Fruit fly (Drosophila melanogaster) whole organism, embryonic: ENCODE measurements around the gene CG14650.

ENCODE experiments used
- B-H1 ChIP-seq: fragments of 200-800 bp; sonication (Bioruptor generic); IDR thresholded peaks from 3 replicates; pipeline ENCODE4 v1.3.6; 2022; ENCODE audit warnings: missing biosample characterization, missing genetic modification characterization
- CG10565 ChIP-seq: fragments of 200-800 bp; sonication (Bioruptor generic); optimal IDR thresholded peaks from 3 replicates; lab custom pipeline; 2016; ENCODE audit warnings: missing biosample characterization, mild to moderate bottlenecking, missing genetic modification characterization
- CG11696 ChIP-seq: fragments of 200-800 bp; sonication (Bioruptor generic); IDR thresholded peaks from 2 replicates; pipeline ENCODE4 v1.3.6; 2022; ENCODE audit warnings: missing biosample characterization, missing genetic modification characterization
- CG12104 ChIP-seq: fragments of 200-800 bp; sonication (Bioruptor generic); optimal IDR thresholded peaks from 3 replicates; lab custom pipeline; 2016; ENCODE audit warnings: missing biosample characterization, missing genetic modification characterization
- CG12391 ChIP-seq: fragments of 200-800 bp; sonication (Bioruptor generic); optimal IDR thresholded peaks from 3 replicates; lab custom pipeline; 2018; ENCODE audit warnings: missing biosample characterization, mild to moderate bottlenecking, missing genetic modification characterization, moderate library complexity
- CG12744 ChIP-seq: fragments of 200-800 bp; sonication (Bioruptor generic); optimal IDR thresholded peaks from 2 replicates; lab custom pipeline; 2016; ENCODE audit warnings: missing biosample characterization, missing genetic modification characterization
- CG13775 ChIP-seq: fragments of 200-800 bp; sonication (Bioruptor generic); optimal IDR thresholded peaks from 3 replicates; lab custom pipeline; 2017; ENCODE audit warnings: missing biosample characterization, mild to moderate bottlenecking, missing genetic modification characterization
- CG14050 ChIP-seq: fragments of 200-800 bp; sonication (Bioruptor generic); IDR thresholded peaks from 3 replicates; pipeline ENCODE4 v1.3.6; 2022; ENCODE audit warnings: missing biosample characterization, missing genetic modification characterization
- CG15479 ChIP-seq: fragments of 200-800 bp; sonication (Bioruptor generic); optimal IDR thresholded peaks from 3 replicates; lab custom pipeline; 2019; ENCODE audit warnings: missing biosample characterization, mild to moderate bottlenecking, missing genetic modification characterization, moderate library complexity
- CG17385 ChIP-seq: fragments of 200-800 bp; sonication (Bioruptor generic); optimal IDR thresholded peaks from 3 replicates; lab custom pipeline; 2018; ENCODE audit warnings: missing biosample characterization, mild to moderate bottlenecking, missing genetic modification characterization
- CG2889 ChIP-seq: fragments of 200-800 bp; sonication (Bioruptor generic); IDR thresholded peaks from 3 replicates; pipeline ENCODE4 v1.3.6; 2022; ENCODE audit warnings: missing biosample characterization, missing genetic modification characterization
- CG30431 ChIP-seq: fragments of 200-800 bp; sonication (Bioruptor generic); optimal IDR thresholded peaks from 2 replicates; lab custom pipeline; 2017; ENCODE audit warnings: missing biosample characterization, missing genetic modification characterization
- CG31224 ChIP-seq: fragments of 200-800 bp; sonication (Bioruptor generic); IDR thresholded peaks from 2 replicates; pipeline ENCODE4 v1.3.6; 2022; ENCODE audit warnings: missing biosample characterization, missing genetic modification characterization
- CG34376 ChIP-seq: fragments of 200-800 bp; sonication (Bioruptor generic); optimal IDR thresholded peaks from 2 replicates; lab custom pipeline; 2018; ENCODE audit warnings: missing biosample characterization, mild to moderate bottlenecking, missing genetic modification characterization
- CG5180 ChIP-seq: fragments of 200-800 bp; sonication (Bioruptor generic); optimal IDR thresholded peaks from 3 replicates; lab custom pipeline; 2017; ENCODE audit warnings: missing biosample characterization, missing genetic modification characterization, mild to moderate bottlenecking, moderate library complexity, missing genetic modification reagents
- CG6272 ChIP-seq: fragments of 200-800 bp; sonication (Bioruptor generic); IDR thresholded peaks from 2 replicates; pipeline ENCODE4 v1.3.6; 2022; ENCODE audit warnings: missing biosample characterization, missing genetic modification characterization
- CG6683 ChIP-seq: fragments of 200-800 bp; sonication (Bioruptor generic); optimal IDR thresholded peaks from 2 replicates; lab custom pipeline; 2017; ENCODE audit warnings: missing biosample characterization, mild to moderate bottlenecking, missing genetic modification characterization, missing genetic modification reagents
- CG6854 ChIP-seq: fragments of 200-800 bp; sonication (Bioruptor generic); optimal IDR thresholded peaks from 3 replicates; lab custom pipeline; 2017; ENCODE audit warnings: missing biosample characterization, mild to moderate bottlenecking, missing genetic modification characterization
- CG7357 ChIP-seq: fragments of 200-800 bp; sonication (Bioruptor generic); IDR thresholded peaks from 3 replicates; pipeline ENCODE4 v1.3.6; 2022; ENCODE audit warnings: missing biosample characterization, missing genetic modification characterization
- CG8290 ChIP-seq, 3 experiments: fragments of 200-800 bp; sonication (Bioruptor generic); optimal IDR thresholded peaks; 2 replicates each; lab custom pipeline; 2016 to 2019; ENCODE audit warnings: missing biosample characterization in 3 of 3, missing genetic modification characterization in 3 of 3, mild to moderate bottlenecking in 2 of 3, moderate library complexity in 1 of 3
- CG9876 ChIP-seq: fragments of 200-800 bp; sonication (Bioruptor generic); optimal IDR thresholded peaks from 2 replicates; lab custom pipeline; 2016; ENCODE audit warnings: missing biosample characterization, missing genetic modification characterization
- CTCF ChIP-seq: fragments of 200-800 bp; sonication (Bioruptor generic); optimal IDR thresholded peaks from 2 replicates; lab custom pipeline; 2017; ENCODE audit warnings: missing biosample characterization, mild to moderate bottlenecking, missing genetic modification characterization, moderate library complexity
- Camta ChIP-seq: fragments of 200-800 bp; sonication (Bioruptor generic); optimal IDR thresholded peaks from 2 replicates; lab custom pipeline; 2016; ENCODE audit warnings: missing biosample characterization, missing genetic modification characterization
- CkIIα-i1 ChIP-seq: fragments of 200-800 bp; sonication (Bioruptor generic); IDR thresholded peaks from 2 replicates; pipeline ENCODE4 v1.3.6; 2022; ENCODE audit warnings: missing biosample characterization, missing genetic modification characterization
- Dref ChIP-seq: fragments of 200-800 bp; sonication (Bioruptor generic); IDR thresholded peaks from 2 replicates; pipeline ENCODE4 v1.3.6; 2022; ENCODE audit warnings: missing biosample characterization, missing genetic modification characterization
- ERR ChIP-seq: fragments of 200-800 bp; sonication (Bioruptor generic); optimal IDR thresholded peaks from 2 replicates; lab custom pipeline; 2016; ENCODE audit warnings: missing biosample characterization, missing genetic modification characterization
- HLH54F ChIP-seq: fragments of 200-800 bp; sonication (Bioruptor generic); optimal IDR thresholded peaks from 3 replicates; lab custom pipeline; 2016; ENCODE audit warnings: missing biosample characterization, missing genetic modification characterization
- Opbp ChIP-seq: fragments of 200-800 bp; sonication (Bioruptor generic); IDR thresholded peaks from 3 replicates; pipeline ENCODE4 v1.3.6; 2022; ENCODE audit warnings: missing biosample characterization, missing genetic modification characterization; ENCODE audit not compliant: partially characterized antibody
- Ptx1 ChIP-seq: fragments of 200-800 bp; sonication (Bioruptor generic); IDR thresholded peaks from 2 replicates; pipeline ENCODE4 v1.3.6; 2022; ENCODE audit warnings: missing biosample characterization, missing genetic modification characterization
- Rx ChIP-seq: fragments of 200-800 bp; sonication (Bioruptor generic); IDR thresholded peaks from 2 replicates; pipeline ENCODE4 v1.3.6; 2022; ENCODE audit warnings: missing biosample characterization, missing genetic modification characterization
- abd-A ChIP-seq: fragments of 200-800 bp; sonication (Bioruptor generic); optimal IDR thresholded peaks from 3 replicates; lab custom pipeline; 2019; ENCODE audit warnings: missing biosample characterization, mild to moderate bottlenecking, missing genetic modification characterization, moderate library complexity
- ac ChIP-seq: fragments of 200-800 bp; sonication (Bioruptor generic); optimal IDR thresholded peaks from 3 replicates; lab custom pipeline; 2017; ENCODE audit warnings: missing biosample characterization, mild to moderate bottlenecking, missing genetic modification characterization
- al ChIP-seq: fragments of 200-800 bp; sonication (Bioruptor generic); IDR thresholded peaks from 2 replicates; pipeline ENCODE4 v1.3.6; 2022; ENCODE audit warnings: missing biosample characterization, missing genetic modification characterization
- ap ChIP-seq: fragments of 200-800 bp; sonication (Bioruptor generic); IDR thresholded peaks from 2 replicates; pipeline ENCODE4 v1.3.6; 2022; ENCODE audit warnings: missing biosample characterization, missing genetic modification characterization
- bbx ChIP-seq: fragments of 200-800 bp; sonication (Bioruptor generic); IDR thresholded peaks from 2 replicates; pipeline ENCODE4 v1.3.6; 2022; ENCODE audit warnings: missing biosample characterization, missing genetic modification characterization; ENCODE audit not compliant: partially characterized antibody
- btn ChIP-seq: fragments of 200-800 bp; sonication (Bioruptor generic); optimal IDR thresholded peaks from 2 replicates; lab custom pipeline; 2016; ENCODE audit warnings: missing biosample characterization, missing genetic modification characterization
- chinmo ChIP-seq: fragments of 200-800 bp; sonication (Bioruptor generic); IDR thresholded peaks from 4 replicates; pipeline ENCODE4 v1.3.6; 2022; ENCODE audit warnings: missing biosample characterization, missing genetic modification characterization; ENCODE audit not compliant: partially characterized antibody
- ci ChIP-seq: fragments of 200-800 bp; sonication (Bioruptor generic); IDR thresholded peaks from 3 replicates; pipeline ENCODE4 v1.3.6; 2022; ENCODE audit warnings: missing biosample characterization, missing genetic modification characterization
- eyg ChIP-seq: fragments of 200-800 bp; sonication (Bioruptor generic); optimal IDR thresholded peaks from 3 replicates; lab custom pipeline; 2016; ENCODE audit warnings: missing biosample characterization, missing genetic modification characterization
- lilli ChIP-seq: fragments of 200-800 bp; sonication (Bioruptor generic); optimal IDR thresholded peaks from 3 replicates; lab custom pipeline; 2016; ENCODE audit warnings: missing biosample characterization, missing genetic modification characterization
- lov ChIP-seq, 2 experiments: fragments of 200-800 bp in 1 of 2; fragments of >200 bp in 1 of 2; sonication (Bioruptor generic) in 1 of 2; IDR thresholded peaks in 1 of 2; optimal IDR thresholded peaks in 1 of 2; 2 replicates in 1 of 2; 3 replicates in 1 of 2; pipeline versions ENCODE4 v1.3.6 to Lab custom; 2017 to 2022; ENCODE audit warnings: missing biosample characterization in 1 of 2, missing genetic modification characterization in 1 of 2
- nerfin-1 ChIP-seq: fragments of 200-800 bp; sonication (Bioruptor generic); optimal IDR thresholded peaks from 3 replicates; lab custom pipeline; 2019; ENCODE audit warnings: missing biosample characterization, mild to moderate bottlenecking, missing genetic modification characterization, moderate library complexity
- nmo ChIP-seq: fragments of 200-800 bp; sonication (Bioruptor generic); optimal IDR thresholded peaks from 2 replicates; lab custom pipeline; 2018; ENCODE audit warnings: missing biosample characterization, mild to moderate bottlenecking, missing genetic modification characterization, moderate library complexity
- odd ChIP-seq: fragments of 200-800 bp; sonication (Bioruptor generic); optimal IDR thresholded peaks from 2 replicates; lab custom pipeline; 2017; ENCODE audit warnings: missing biosample characterization, mild to moderate bottlenecking, missing genetic modification characterization
- org-1 ChIP-seq: fragments of 200-800 bp; sonication (Bioruptor generic); optimal IDR thresholded peaks from 2 replicates; lab custom pipeline; 2017; ENCODE audit warnings: missing biosample characterization, missing genetic modification characterization
- pita ChIP-seq: fragments of 200-800 bp; sonication (Bioruptor generic); optimal IDR thresholded peaks from 2 replicates; lab custom pipeline; 2017; ENCODE audit warnings: missing biosample characterization, mild to moderate bottlenecking, missing genetic modification characterization
- prd ChIP-seq, 3 experiments: fragments of >200 bp in 2 of 3; fragments of 200-800 bp in 1 of 3; sonication (Bioruptor generic) in 1 of 3; optimal IDR thresholded peaks in 2 of 3; IDR thresholded peaks in 1 of 3; 2 replicates in 2 of 3; 3 replicates in 1 of 3; pipeline versions ENCODE4 v1.3.6 to Lab custom; 2017 to 2022; ENCODE audit warnings: missing biosample characterization in 1 of 3, missing genetic modification characterization in 1 of 3
- pum ChIP-seq: fragments of 200-800 bp; sonication (Bioruptor generic); optimal IDR thresholded peaks from 2 replicates; lab custom pipeline; 2016; ENCODE audit warnings: missing biosample characterization, missing genetic modification characterization
- shn ChIP-seq: fragments of 200-800 bp; sonication (Bioruptor generic); optimal IDR thresholded peaks from 3 replicates; lab custom pipeline; 2016; ENCODE audit warnings: missing biosample characterization, missing genetic modification characterization
- tup ChIP-seq: fragments of 200-800 bp; sonication (Bioruptor generic); optimal IDR thresholded peaks from 2 replicates; lab custom pipeline; 2016; ENCODE audit warnings: missing biosample characterization, mild to moderate bottlenecking, missing genetic modification characterization, moderate library complexity

Gene CG14650

DNA sequence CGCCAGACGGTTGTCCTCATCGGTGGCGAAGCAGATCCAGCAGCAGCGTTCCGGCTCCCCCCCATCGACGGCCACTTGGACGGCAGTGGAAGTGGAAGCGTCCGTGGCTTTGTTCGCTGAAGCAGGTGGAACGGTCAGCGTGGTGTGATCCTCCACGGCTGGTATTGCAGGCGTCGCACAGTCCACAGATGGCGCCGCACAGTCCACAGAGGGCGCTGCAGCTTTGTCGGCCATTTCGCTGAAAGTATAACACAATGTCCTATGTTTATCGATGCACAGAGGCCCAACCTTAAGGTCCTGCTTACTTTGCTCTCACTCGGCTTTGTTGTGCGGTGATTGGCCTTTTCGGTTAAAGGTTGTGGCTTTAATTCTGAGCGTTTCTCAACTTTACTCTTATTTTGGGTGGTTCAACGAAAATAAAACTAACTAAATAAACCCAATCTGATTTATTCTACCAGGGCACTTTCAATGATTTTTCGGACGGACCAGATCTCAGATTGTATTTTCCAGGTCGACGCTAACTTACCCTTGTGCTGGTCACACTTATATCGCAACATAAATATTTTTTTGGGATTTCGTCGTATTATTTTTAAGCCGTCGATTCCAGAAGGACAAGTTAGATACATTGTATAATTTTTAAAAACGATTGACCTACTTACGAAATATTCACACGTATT, 39.6 kb upstream of the CG14650 start, which contains the start of gene CG9855 (continued):
- TF ChIP-seq CG8290 (GFP tag; optimal IDR thresholded peaks at IDR 0.05; lab: Kevin White, UChicago) (peak; percentile 24), CG8290 (tag; optimal IDR thresholded peaks at IDR 0.05; lab: Kevin White, UChicago) (peak in 1 of 2 experiments; percentile 20), chinmo (no peak), CG6854 (GFP tag; lab: Kevin White, UChicago) (no peak), bbx (GFP tag; lab: Robert Waterston, UW) (no peak), prd (optimal IDR thresholded peaks at IDR 0.05; lab: Kevin White, UChicago) (no peak), prd (GFP tag; IDR thresholded peaks at IDR 0.05; lab: Robert Waterston, UW) (no peak), CkIIα-i1 (GFP tag; lab: Robert Waterston, UW) (no peak), ap (no peak), CG11696 (no peak), ERR (GFP tag; lab: Kevin White, UChicago) (no peak), Rx (GFP tag; lab: Robert Waterston, UW) (no peak), Camta (GFP tag; lab: Kevin White, UChicago) (no peak), CG6683 (no peak), lilli (GFP tag; lab: Kevin White, UChicago) (no peak), tup (no peak), CG12104 (GFP tag; lab: Kevin White, UChicago) (no peak), CG31224 (GFP tag; lab: Robert Waterston, UW) (no peak), pum (GFP tag; lab: Kevin White, UChicago) (no peak), btn (GFP tag; lab: Kevin White, UChicago) (no peak), CG34376 (GFP tag; lab: Kevin White, UChicago) (no peak), CG10565 (GFP tag; lab: Kevin White, UChicago) (no peak), CG7357 (GFP tag; lab: Robert Waterston, UW) (no peak), CG5180 (GFP tag; lab: Kevin White, UChicago) (no peak), CG2889 (no peak), CG13775 (no peak), CG12391 (tag; lab: Kevin White, UChicago) (no peak), ci (GFP tag; lab: Robert Waterston, UW) (no peak), lov (optimal IDR thresholded peaks at IDR 0.05; lab: Kevin White, UChicago) (no peak), lov (GFP tag; IDR thresholded peaks at IDR 0.05; lab: Robert Waterston, UW) (no peak), al (GFP tag; lab: Robert Waterston, UW) (no peak), HLH54F (GFP tag; lab: Kevin White, UChicago) (no peak), CTCF (GFP tag; lab: Kevin White, UChicago) (peak; percentile 91), CG14050 (GFP tag; lab: Robert Waterston, UW) (no peak), eyg (GFP tag; lab: Kevin White, UChicago) (no peak), B-H1 (GFP tag; lab: Robert Waterston, UW) (no peak), Dref (GFP tag; lab: Robert Waterston, UW) (peak; percentile 41; the same call in 1 of the 2 replicates), nmo (GFP tag; lab: Kevin White, UChicago) (peak; percentile 39), CG30431 (GFP tag; lab: Kevin White, UChicago) (no peak), CG15479 (GFP tag; lab: Kevin White, UChicago) (no peak), abd-A (no peak), ac (GFP tag; lab: Kevin White, UChicago) (no peak), CG12744 (GFP tag; lab: Kevin White, UChicago) (no peak), odd (GFP tag; lab: Kevin White, UChicago) (no peak), pita (GFP tag; lab: Kevin White, UChicago) (no peak), CG17385 (GFP tag; lab: Kevin White, UChicago) (no peak), shn (GFP tag; lab: Kevin White, UChicago) (no peak), nerfin-1 (peak; percentile 8), CG6272 (no peak), CG9876 (no peak), Opbp (GFP tag; lab: Robert Waterston, UW) (0 out of 3 replicates have a peak, but pooled peaks have one; percentile 13), org-1 (GFP tag; lab: Kevin White, UChicago) (no peak), Ptx1 (GFP tag; lab: Robert Waterston, UW) (no peak)
